Worm (Caenorhabditis elegans): Measurements from ENCODE around the gene F23F1.4.

DNA sequence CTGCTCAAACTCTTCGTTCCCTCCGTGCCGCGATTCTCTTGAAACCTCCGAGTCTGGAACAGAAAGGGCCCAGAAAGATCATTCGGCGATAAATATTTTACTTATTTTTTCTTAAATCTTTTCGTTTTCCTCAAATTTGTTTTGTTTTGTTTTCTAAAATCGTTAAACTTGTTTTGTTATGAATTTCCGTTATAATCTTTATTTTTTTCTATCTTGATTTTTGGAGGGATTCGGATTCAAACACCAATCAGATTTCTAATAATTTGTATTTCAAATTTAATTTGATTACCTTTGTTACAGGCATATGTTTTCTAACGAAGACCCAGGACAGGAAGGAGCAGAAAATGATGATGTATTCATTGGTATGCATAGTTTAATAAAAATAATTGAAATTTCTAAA, 19.1 kb upstream of the F23F1.4 start, which contains the start of gene C23H3.5:
- no peak for TF ChIP-seq nhr-12 (tag; optimal IDR thresholded peaks at IDR 0.05)
- no peak for TF ChIP-seq nhr-237 (tag; optimal IDR thresholded peaks at IDR 0.05)
